Worm (Caenorhabditis elegans) whole organism, L4/young adult: Measurements from ENCODE around the gene K10G4.5.
"Not testable (repeated sequence)": the region's sequence is repeated elsewhere in the genome, so short reads cannot be mapped to it uniquely, and the experiment has no call there.

Experiments used
- W03F9.2 ChIP-seq: fragments of 150-350 bp; optimal IDR thresholded peaks from 2 replicates; lab custom pipeline; 2014; ENCODE audit warnings: missing biosample characterization, missing genetic modification characterization
- dao-5 ChIP-seq: sonication (generic microtip); optimal IDR thresholded peaks from 2 replicates; lab custom pipeline; 2016; ENCODE audit warnings: missing genotype, missing genetic modification characterization, moderate library complexity, missing compliant biosample characterization
- him-1 ChIP-seq: sonication (generic microtip); optimal IDR thresholded peaks from 2 replicates; lab custom pipeline; 2016; ENCODE audit warnings: missing genotype, missing genetic modification reagents, missing genetic modification characterization, missing compliant biosample characterization

The K10G4.5 gene

ce11 chrV:17255454-17255853 lies 45.8 kb downstream of the K10G4.5 start, which contains the start of gene srh-115:
Gene srh-115 (plus strand): TSS chrV:17255754.
- TF ChIP-seq W03F9.2 (tag; lab: Kevin White, UChicago) (no peak), him-1 (tag; lab: Kevin White, UChicago) (no peak), dao-5 (tag; lab: Kevin White, UChicago) (no peak)

ce11 chrV:17255028-17255427 lies 46.2 kb downstream of the K10G4.5 start, which contains the start of gene srh-116:
Gene srh-116 (minus strand): TSS chrV:17255128.
- TF ChIP-seq dao-5, W03F9.2, him-1 (tag; lab: Kevin White, UChicago): not testable (repeated sequence)

ce11 chrV:17251364-17251961 lies 49.8 kb downstream of the K10G4.5 start, which contains the start of gene Y61B8A.6:
Gene Y61B8A.6 (plus strand): TSS chrV:17251911.
- no peak for TF ChIP-seq W03F9.2 (tag; lab: Kevin White, UChicago)

ce11 chrV:17248915-17249314 lies 52.4 kb downstream of the K10G4.5 start, which contains the start of gene clec-243:
Gene clec-243 (minus strand): TSS chrV:17249015.
- no peak for TF ChIP-seq him-1 (tag; lab: Kevin White, UChicago)
- no peak for TF ChIP-seq W03F9.2 (tag; lab: Kevin White, UChicago)
- TF ChIP-seq dao-5 (tag; lab: Kevin White, UChicago), result no peak
